Worm (Caenorhabditis elegans): ENCODE data around the gene Y42A5A.1.
A peak's percentile ranks its signal among the peaks of the same experiment; 100 is the strongest.

DNA sequence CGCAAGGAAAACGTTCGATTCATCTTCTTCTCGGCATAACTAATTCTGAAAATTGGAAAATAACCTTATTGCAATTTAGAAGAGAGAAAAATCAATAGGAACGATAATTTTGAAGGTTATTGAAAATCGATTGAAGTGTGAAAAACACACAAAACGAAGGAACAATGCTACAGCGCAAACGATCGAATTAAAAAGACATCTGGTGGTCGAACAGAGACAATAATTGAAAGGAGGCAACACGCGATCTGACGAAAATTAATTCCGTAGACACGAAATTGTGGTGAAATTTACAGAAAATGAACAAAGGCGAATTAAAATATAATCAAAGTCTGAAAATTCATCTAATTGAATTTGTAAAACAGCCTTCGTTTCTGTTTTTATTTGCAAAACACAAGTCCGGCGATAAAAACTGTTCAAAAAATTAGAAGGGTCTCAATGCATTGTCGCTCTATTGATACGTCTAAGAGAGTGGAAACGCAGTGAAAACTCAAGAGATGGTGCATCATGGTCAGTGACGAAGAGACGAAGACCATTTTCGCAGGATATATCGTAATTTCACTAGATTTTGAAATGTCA is 48.3 kb upstream of the Y42A5A.1 start, which contains the start of gene pak-2:
- TF ChIP-seq unc-130 (tag; optimal IDR thresholded peaks at IDR 0.05) (peak; percentile 11), unc-30 (tag; optimal IDR thresholded peaks at IDR 0.05) (no peak), lin-39 (tag; optimal IDR thresholded peaks at IDR 0.05) (peak; percentile 37), mep-1 (tag; optimal IDR thresholded peaks at IDR 0.05) (peak; percentile 71), mdl-1 (tag; optimal IDR thresholded peaks at IDR 0.05) (peak in 1 of 2 experiments; percentile 18), tlp-1 (tag; optimal IDR thresholded peaks at IDR 0.05) (no peak), aly-2 (tag; optimal IDR thresholded peaks at IDR 0.05) (peak; percentile 53), unc-86 (tag; optimal IDR thresholded peaks at IDR 0.05) (peak; percentile 73)
